Fruit fly (Drosophila melanogaster) whole organism, embryonic: Measurements from ENCODE around the gene RhoGEF4.

Experiments used
- Abd-B ChIP-seq: fragments of 200-800 bp; sonication (Bioruptor generic); optimal IDR thresholded peaks from 2 replicates; lab custom pipeline; 2018; ENCODE audit warnings: missing biosample characterization, mild to moderate bottlenecking, missing genetic modification characterization, moderate library complexity
- Atf-2 ChIP-seq: fragments of 200-800 bp; sonication (Bioruptor generic); optimal IDR thresholded peaks from 2 replicates; lab custom pipeline; 2016; ENCODE audit warnings: missing biosample characterization, missing genetic modification characterization
- Bgb ChIP-seq: fragments of 200-800 bp; sonication (Bioruptor generic); IDR thresholded peaks from 2 replicates; pipeline ENCODE4 v1.3.6; 2022; ENCODE audit warnings: missing biosample characterization, missing genetic modification characterization; ENCODE audit not compliant: partially characterized antibody
- CG10267 ChIP-seq: fragments of 200-800 bp; sonication (Bioruptor generic); optimal IDR thresholded peaks from 2 replicates; lab custom pipeline; 2018; ENCODE audit warnings: missing biosample characterization, mild to moderate bottlenecking, missing genetic modification characterization, moderate library complexity
- CG14014 ChIP-seq: fragments of 200-800 bp; sonication (Bioruptor generic); IDR thresholded peaks from 2 replicates; pipeline ENCODE4 v1.3.6; 2022; ENCODE audit warnings: missing biosample characterization, missing genetic modification characterization
- CG15696 ChIP-seq: fragments of 200-800 bp; sonication (Bioruptor generic); optimal IDR thresholded peaks from 2 replicates; lab custom pipeline; 2019; ENCODE audit warnings: missing biosample characterization, mild to moderate bottlenecking, missing genetic modification characterization, moderate library complexity
- CG17385 ChIP-seq: fragments of 200-800 bp; sonication (Bioruptor generic); optimal IDR thresholded peaks from 3 replicates; lab custom pipeline; 2018; ENCODE audit warnings: missing biosample characterization, mild to moderate bottlenecking, missing genetic modification characterization
- CG1832 ChIP-seq: fragments of 200-800 bp; sonication (Bioruptor generic); optimal IDR thresholded peaks from 2 replicates; lab custom pipeline; 2017; ENCODE audit warnings: missing biosample characterization, mild to moderate bottlenecking, missing genetic modification characterization, inconsistent platforms
- CG2199 ChIP-seq: fragments of 200-800 bp; sonication (Bioruptor generic); IDR thresholded peaks from 3 replicates; pipeline ENCODE4 v1.3.6; 2022; ENCODE audit warnings: missing biosample characterization, missing genetic modification characterization
- CG2712 ChIP-seq: fragments of 200-800 bp; optimal IDR thresholded peaks from 3 replicates; lab custom pipeline; 2019; ENCODE audit warnings: missing biosample characterization, mild to moderate bottlenecking, missing genetic modification characterization, moderate library complexity
- CG3163 ChIP-seq: fragments of 200-800 bp; sonication (Bioruptor generic); optimal IDR thresholded peaks from 3 replicates; lab custom pipeline; 2016; ENCODE audit warnings: missing biosample characterization, missing genetic modification characterization
- CG33213 ChIP-seq: fragments of 200-800 bp; sonication (Bioruptor generic); optimal IDR thresholded peaks from 3 replicates; lab custom pipeline; 2016; ENCODE audit warnings: missing biosample characterization, missing genetic modification characterization
- CG3407 ChIP-seq: fragments of 200-800 bp; sonication (Bioruptor generic); optimal IDR thresholded peaks from 2 replicates; lab custom pipeline; 2018; ENCODE audit warnings: missing biosample characterization, mild to moderate bottlenecking, missing genetic modification characterization
- CG4854 ChIP-seq: fragments of 200-800 bp; sonication (Bioruptor generic); optimal IDR thresholded peaks from 2 replicates; lab custom pipeline; 2016; ENCODE audit warnings: missing biosample characterization, missing genetic modification characterization, inconsistent platforms
- CG7786 ChIP-seq: fragments of 200-800 bp; sonication (Bioruptor generic); optimal IDR thresholded peaks from 2 replicates; lab custom pipeline; 2016; ENCODE audit warnings: missing biosample characterization, missing genetic modification characterization
- CG7987 ChIP-seq: fragments of 200-800 bp; sonication (Bioruptor generic); optimal IDR thresholded peaks from 2 replicates; lab custom pipeline; 2018; ENCODE audit warnings: missing biosample characterization, mild to moderate bottlenecking, missing genetic modification characterization, moderate library complexity
- CG8359 ChIP-seq: fragments of 200-800 bp; sonication (Bioruptor generic); optimal IDR thresholded peaks from 2 replicates; lab custom pipeline; 2017; ENCODE audit warnings: missing biosample characterization, mild to moderate bottlenecking, missing genetic modification characterization, borderline replicate concordance
- CG8478 ChIP-seq: fragments of >200 bp; optimal IDR thresholded peaks from 2 replicates; lab custom pipeline; 2018
- CG8924 ChIP-seq: fragments of 200-800 bp; optimal IDR thresholded peaks from 3 replicates; lab custom pipeline; 2019; ENCODE audit warnings: missing biosample characterization, mild to moderate bottlenecking, missing genetic modification characterization, moderate library complexity
- CG9215 ChIP-seq: fragments of 200-800 bp; sonication (Bioruptor generic); IDR thresholded peaks from 2 replicates; pipeline ENCODE4 v1.3.6; 2022; ENCODE audit warnings: missing biosample characterization, missing genetic modification characterization
- CG9437 ChIP-seq: fragments of 200-800 bp; sonication (Bioruptor generic); optimal IDR thresholded peaks from 2 replicates; lab custom pipeline; 2018; ENCODE audit warnings: missing biosample characterization, mild to moderate bottlenecking, missing genetic modification characterization
- Dbx ChIP-seq: fragments of 200-800 bp; sonication (Bioruptor generic); IDR thresholded peaks from 3 replicates; pipeline ENCODE4 v1.3.6; 2022; ENCODE audit warnings: missing biosample characterization, missing genetic modification characterization
- Deaf1 ChIP-seq: fragments of 200-800 bp; optimal IDR thresholded peaks from 3 replicates; lab custom pipeline; 2019; ENCODE audit warnings: missing biosample characterization, mild to moderate bottlenecking, missing genetic modification characterization, moderate library complexity
- Elba2 ChIP-seq: fragments of 200-800 bp; sonication (Bioruptor generic); optimal IDR thresholded peaks from 3 replicates; lab custom pipeline; 2016; ENCODE audit warnings: missing biosample characterization, missing genetic modification characterization
- HmgD ChIP-seq: fragments of 200-800 bp; sonication (Bioruptor generic); optimal IDR thresholded peaks from 3 replicates; lab custom pipeline; 2016; ENCODE audit warnings: missing biosample characterization, missing genetic modification characterization
- Lpt ChIP-seq: fragments of >200 bp; optimal IDR thresholded peaks from 2 replicates; lab custom pipeline; 2018; ENCODE audit warnings: missing biosample characterization, missing genetic modification characterization
- Max ChIP-seq: fragments of 200-800 bp; sonication (Bioruptor generic); optimal IDR thresholded peaks from 2 replicates; lab custom pipeline; 2016; ENCODE audit warnings: missing biosample characterization, mild to moderate bottlenecking, missing genetic modification characterization
- Med ChIP-seq: fragments of 200-800 bp; sonication (Bioruptor generic); peaks from one replicate; lab custom pipeline; 2016; ENCODE audit warnings: missing biosample characterization, missing genetic modification characterization, mild to moderate bottlenecking, inconsistent platforms, moderate library complexity
- Sry-δ ChIP-seq: fragments of 200-800 bp; sonication (Bioruptor generic); optimal IDR thresholded peaks from 2 replicates; lab custom pipeline; 2016; ENCODE audit warnings: missing biosample characterization, missing genetic modification characterization
- ac ChIP-seq: fragments of 200-800 bp; sonication (Bioruptor generic); optimal IDR thresholded peaks from 3 replicates; lab custom pipeline; 2017; ENCODE audit warnings: missing biosample characterization, mild to moderate bottlenecking, missing genetic modification characterization
- crc ChIP-seq: fragments of 200-800 bp; sonication (Bioruptor generic); optimal IDR thresholded peaks from 2 replicates; lab custom pipeline; 2016; ENCODE audit warnings: missing biosample characterization, missing genetic modification characterization
- croc ChIP-seq: fragments of 200-800 bp; sonication (Bioruptor generic); conservative IDR thresholded peaks from 3 replicates; pipeline ENCODE4 v1.3.6; 2022; ENCODE audit warnings: missing biosample characterization, missing genetic modification characterization
- da ChIP-seq: fragments of 200-800 bp; sonication (Bioruptor generic); optimal IDR thresholded peaks from 2 replicates; lab custom pipeline; 2016; ENCODE audit warnings: missing biosample characterization, missing genetic modification characterization
- exex ChIP-seq: fragments of 200-800 bp; sonication (Bioruptor generic); optimal IDR thresholded peaks from 4 replicates; lab custom pipeline; 2018; ENCODE audit warnings: missing biosample characterization, mild to moderate bottlenecking, missing genetic modification characterization, moderate library complexity
- fd96Cb ChIP-seq: fragments of 200-800 bp; sonication (Bioruptor generic); optimal IDR thresholded peaks from 2 replicates; lab custom pipeline; 2018; ENCODE audit warnings: missing biosample characterization, mild to moderate bottlenecking, missing genetic modification characterization, moderate library complexity
- ham ChIP-seq: fragments of 200-800 bp; sonication (Bioruptor generic); IDR thresholded peaks from 2 replicates; pipeline ENCODE4 v1.3.6; 2022; ENCODE audit warnings: missing biosample characterization, missing genetic modification characterization
- kah ChIP-seq: fragments of 200-800 bp; sonication (Bioruptor generic); optimal IDR thresholded peaks from 2 replicates; lab custom pipeline; 2018; ENCODE audit warnings: missing biosample characterization, mild to moderate bottlenecking, missing genetic modification characterization
- lab ChIP-seq: fragments of 200-800 bp; sonication (Bioruptor generic); optimal IDR thresholded peaks from 3 replicates; lab custom pipeline; 2017; ENCODE audit warnings: missing biosample characterization, missing genetic modification characterization, mild to moderate bottlenecking, moderate library complexity, missing genetic modification reagents
- mld ChIP-seq: fragments of 200-800 bp; sonication (Bioruptor generic); IDR thresholded peaks from 3 replicates; pipeline ENCODE4 v1.3.6; 2022; ENCODE audit warnings: missing biosample characterization, missing genetic modification characterization; ENCODE audit not compliant: partially characterized antibody
- nau ChIP-seq: fragments of 200-800 bp; sonication (Bioruptor generic); optimal IDR thresholded peaks from 3 replicates; lab custom pipeline; 2017; ENCODE audit warnings: missing biosample characterization, mild to moderate bottlenecking, missing genetic modification characterization, missing genetic modification reagents
- pfk ChIP-seq: fragments of 200-800 bp; sonication (Bioruptor generic); optimal IDR thresholded peaks from 2 replicates; lab custom pipeline; 2018; ENCODE audit warnings: missing biosample characterization, mild to moderate bottlenecking, missing genetic modification characterization, moderate library complexity
- pzg ChIP-seq: fragments of 200-800 bp; sonication (Bioruptor generic); optimal IDR thresholded peaks from 3 replicates; lab custom pipeline; 2018; ENCODE audit warnings: missing biosample characterization, mild to moderate bottlenecking, missing genetic modification characterization, moderate library complexity
- scrt ChIP-seq: fragments of 200-800 bp; sonication (Bioruptor generic); optimal IDR thresholded peaks from 2 replicates; lab custom pipeline; 2018; ENCODE audit warnings: missing biosample characterization, mild to moderate bottlenecking, missing genetic modification characterization, moderate library complexity
- slou ChIP-seq: fragments of 200-800 bp; sonication (Bioruptor generic); optimal IDR thresholded peaks from 3 replicates; lab custom pipeline; 2016; ENCODE audit warnings: missing biosample characterization, missing genetic modification characterization
- so ChIP-seq: fragments of 200-800 bp; sonication (Bioruptor generic); IDR thresholded peaks from 3 replicates; pipeline ENCODE4 v1.3.6; 2022; ENCODE audit warnings: missing biosample characterization, missing genetic modification characterization
- sqz ChIP-seq: fragments of 200-800 bp; sonication (Bioruptor generic); optimal IDR thresholded peaks from 3 replicates; lab custom pipeline; 2018; ENCODE audit warnings: missing biosample characterization, mild to moderate bottlenecking, missing genetic modification characterization
- sug ChIP-seq: fragments of 200-800 bp; optimal IDR thresholded peaks from 2 replicates; lab custom pipeline; 2019; ENCODE audit warnings: missing biosample characterization, mild to moderate bottlenecking, missing genetic modification characterization, moderate library complexity
- trh ChIP-seq: fragments of 200-800 bp; sonication (Bioruptor generic); optimal IDR thresholded peaks from 2 replicates; lab custom pipeline; 2016; ENCODE audit warnings: missing biosample characterization, missing genetic modification characterization
- unc-4 ChIP-seq: fragments of 200-800 bp; sonication (Bioruptor generic); IDR thresholded peaks from 2 replicates; pipeline ENCODE4 v1.3.6; 2022; ENCODE audit warnings: missing biosample characterization, missing genetic modification characterization; ENCODE audit not compliant: partially characterized antibody
- vvl ChIP-seq: fragments of 200-800 bp; sonication (Bioruptor generic); IDR thresholded peaks from 2 replicates; pipeline ENCODE4 v1.3.6; 2022; ENCODE audit warnings: missing biosample characterization, missing genetic modification characterization

RhoGEF4 gene

DNA sequence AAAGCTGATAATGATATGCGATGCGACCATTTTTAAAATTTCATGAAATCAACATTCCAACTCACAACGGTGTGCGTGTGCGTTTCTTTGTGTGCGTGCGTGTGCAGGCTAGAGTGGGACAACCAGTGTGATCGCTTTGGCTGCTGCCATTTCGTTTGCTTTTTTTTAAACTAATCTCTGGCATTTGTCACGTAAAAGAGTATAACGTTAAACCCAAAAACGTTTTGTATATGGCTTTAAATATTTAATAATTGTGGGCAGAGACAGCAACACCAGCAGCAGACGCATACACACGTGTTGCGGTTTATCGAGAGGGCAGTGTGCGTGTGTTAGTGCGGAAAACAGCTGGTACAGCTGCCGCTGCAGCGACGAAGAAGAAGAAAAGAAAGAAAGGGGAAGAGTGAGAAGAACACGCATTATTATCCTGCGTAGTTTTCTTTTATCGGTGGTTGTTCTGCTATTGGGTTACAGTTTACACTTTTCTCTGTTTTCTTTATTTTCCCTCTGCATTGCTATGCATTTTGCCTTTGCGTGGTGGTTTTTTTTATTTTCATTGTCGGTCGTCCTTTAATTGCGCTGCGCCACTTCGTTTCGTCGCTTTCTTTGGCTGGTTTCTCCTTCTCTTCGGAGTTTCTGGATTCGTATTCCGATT, 47.1 kb upstream of the RhoGEF4 start:
- TF ChIP-seq CG33213 (no peak), CG3407 (no peak), crc (GFP tag; lab: Kevin White, UChicago) (no peak), CG15696 (tag; lab: Kevin White, UChicago) (peak; percentile 24), kah (GFP tag; lab: Kevin White, UChicago) (peak; percentile 73), nau (GFP tag; lab: Kevin White, UChicago) (no peak), da (GFP tag; lab: Kevin White, UChicago) (peak; percentile 47), pfk (GFP tag; lab: Kevin White, UChicago) (peak; percentile 21), unc-4 (GFP tag; lab: Robert Waterston, UW) (no peak), CG8924 (tag; lab: Kevin White, UChicago) (peak; percentile 56), Sry-δ (GFP tag; lab: Kevin White, UChicago) (no peak), Atf-2 (GFP tag; lab: Kevin White, UChicago) (no peak), scrt (GFP tag; lab: Kevin White, UChicago) (peak; percentile 64), Dbx (GFP tag; lab: Robert Waterston, UW) (no peak), CG4854 (GFP tag; lab: Kevin White, UChicago) (no peak), trh (no peak), Max (GFP tag; lab: Kevin White, UChicago) (peak; percentile 17), CG1832 (GFP tag; lab: Kevin White, UChicago) (peak; percentile 58), Bgb (GFP tag; lab: Robert Waterston, UW) (peak; percentile 14; the same call in 1 of the 2 replicates), croc (GFP tag; lab: Robert Waterston, UW) (no peak), HmgD (GFP tag; lab: Kevin White, UChicago) (no peak), sqz (GFP tag; lab: Kevin White, UChicago) (peak; percentile 31), CG8359 (GFP tag; lab: Kevin White, UChicago) (no peak), vvl (GFP tag; lab: Robert Waterston, UW) (0 out of 2 replicates have a peak, but pooled peaks have one; percentile 37), lab (peak; percentile 18), pzg (GFP tag; lab: Kevin White, UChicago) (peak; percentile 12), mld (GFP tag; lab: Robert Waterston, UW) (no peak), CG3163 (GFP tag; lab: Kevin White, UChicago) (peak; percentile 20), CG9215 (GFP tag; lab: Robert Waterston, UW) (no peak), CG14014 (GFP tag; lab: Robert Waterston, UW) (no peak), so (peak; percentile 31; the same call in 1 of the 3 replicates), Elba2 (no peak), Abd-B (GFP tag; lab: Kevin White, UChicago) (no peak), CG7786 (GFP tag; lab: Kevin White, UChicago) (no peak), Lpt (no peak), ham (no peak), Deaf1 (peak; percentile 29), CG8478 (peak; percentile 95), Med (GFP tag; lab: Kevin White, UChicago) (peak; percentile 82), CG9437 (GFP tag; lab: Kevin White, UChicago) (peak; percentile 93), CG17385 (GFP tag; lab: Kevin White, UChicago) (peak; percentile 95), slou (GFP tag; lab: Kevin White, UChicago) (no peak), CG10267 (tag; lab: Kevin White, UChicago) (no peak), ac (GFP tag; lab: Kevin White, UChicago) (peak; percentile 68), exex (tag; lab: Kevin White, UChicago) (peak; percentile 5), sug (tag; lab: Kevin White, UChicago) (peak; percentile 1), CG7987 (GFP tag; lab: Kevin White, UChicago) (peak; percentile 22), CG2712 (tag; lab: Kevin White, UChicago) (peak; percentile 12), CG2199 (GFP tag; lab: Robert Waterston, UW) (peak; percentile 87), fd96Cb (tag; lab: Kevin White, UChicago) (no peak)
